Fruit fly (Drosophila melanogaster): ENCODE data around the gene ash2.

The ash2 gene

dm6 chr3R:24620569-24620968 lies 29.4 kb upstream of the ash2 start:
- TF ChIP-seq ewg (GFP tag; optimal IDR thresholded peaks at IDR 0.05) (no peak), CG14710 (tag; optimal IDR thresholded peaks at IDR 0.05) (no peak), CG17568 (GFP tag; optimal IDR thresholded peaks at IDR 0.05) (no peak), gcm (GFP tag; optimal IDR thresholded peaks at IDR 0.05) (peak; percentile 75), CG7271 (tag; optimal IDR thresholded peaks at IDR 0.05) (no peak), CG2199 (GFP tag; IDR thresholded peaks at IDR 0.05) (peak; percentile 44; the same call in 1 of the 3 replicates), CG17802 (tag; optimal IDR thresholded peaks at IDR 0.05) (no peak), sens (GFP tag) (peak; percentile 33), Sox102F (GFP tag; optimal IDR thresholded peaks at IDR 0.05) (no peak), Med (GFP tag) (peak; percentile 53), CG9876 (GFP tag; optimal IDR thresholded peaks at IDR 0.05) (no peak), MTF-1 (GFP tag; optimal IDR thresholded peaks at IDR 0.05; ENCODE audit: borderline replicate concordance) (no peak), HLH3B (GFP tag; IDR thresholded peaks at IDR 0.05) (0 out of 2 replicates have a peak, but pooled peaks have one; percentile 4), knrl (GFP tag; IDR thresholded peaks at IDR 0.05; ENCODE audit: partially characterized antibody) (0 out of 3 replicates have a peak, but pooled peaks have one; percentile 15), seq (GFP tag; IDR thresholded peaks at IDR 0.05) (0 out of 2 replicates have a peak, but pooled peaks have one; percentile 10), CG1832 (GFP tag; optimal IDR thresholded peaks at IDR 0.05) (peak; percentile 4)

dm6 chr3R:24625517-24625925 lies 24.4 kb upstream of the ash2 start, which contains the start of the genes Syx18 and atl:
Gene Syx18 (minus strand): TSS chr3R:24625562.
Gene atl (plus strand): TSS chr3R:24625671.
- TF ChIP-seq ken (GFP tag; IDR thresholded peaks at IDR 0.05) (no peak), unc-4 (GFP tag; IDR thresholded peaks at IDR 0.05; ENCODE audit: partially characterized antibody) (0 out of 2 replicates have a peak, but pooled peaks have one; percentile 46), kah (GFP tag; optimal IDR thresholded peaks at IDR 0.05) (no peak), CG15514 (GFP tag; optimal IDR thresholded peaks at IDR 0.05) (peak; percentile 55), pfk (GFP tag; optimal IDR thresholded peaks at IDR 0.05) (no peak), shn (GFP tag; optimal IDR thresholded peaks at IDR 0.05) (peak; percentile 17), CG15073 (GFP tag; optimal IDR thresholded peaks at IDR 0.05) (no peak), unpg (GFP tag; optimal IDR thresholded peaks at IDR 0.05) (peak; percentile 37), pros (GFP tag; optimal IDR thresholded peaks at IDR 0.05) (no peak), CG4282 (GFP tag; optimal IDR thresholded peaks at IDR 0.05) (no peak), stwl (tag; optimal IDR thresholded peaks at IDR 0.05) (peak; percentile 85), Doc3 (GFP tag; IDR thresholded peaks at IDR 0.05; ENCODE audit: partially characterized antibody) (no peak), CG10267 (tag; optimal IDR thresholded peaks at IDR 0.05) (peak; percentile 98), CG16815 (GFP tag; optimal IDR thresholded peaks at IDR 0.05) (no peak), CG6175 (GFP tag; IDR thresholded peaks at IDR 0.05) (no peak), Abd-B (GFP tag; optimal IDR thresholded peaks at IDR 0.05) (no peak), ems (GFP tag; optimal IDR thresholded peaks at IDR 0.05) (peak; percentile 54), tap (tag; optimal IDR thresholded peaks at IDR 0.05) (no peak), CG6254 (GFP tag; optimal IDR thresholded peaks at IDR 0.05) (no peak), CG7786 (GFP tag; optimal IDR thresholded peaks at IDR 0.05) (no peak), HLHmδ (GFP tag; optimal IDR thresholded peaks at IDR 0.05) (no peak), HmgZ (tag; optimal IDR thresholded peaks at IDR 0.05) (peak; percentile 85), onecut (GFP tag; IDR thresholded peaks at IDR 0.05) (no peak), CG1024 (GFP tag; IDR thresholded peaks at IDR 0.05) (no peak), CG6813 (GFP tag; optimal IDR thresholded peaks at IDR 0.05) (no peak), Trl (optimal IDR thresholded peaks at IDR 0.05) (no peak), Trl (GFP tag; optimal IDR thresholded peaks at IDR 0.05) (no peak), ttk (GFP tag; IDR thresholded peaks at IDR 0.05) (no peak), croc (GFP tag; conservative IDR thresholded peaks at IDR 0.05) (no peak), CG9609 (GFP tag; optimal IDR thresholded peaks at IDR 0.05) (peak; percentile 3), Opbp (GFP tag; IDR thresholded peaks at IDR 0.05; ENCODE audit: partially characterized antibody) (no peak), CG14014 (GFP tag; IDR thresholded peaks at IDR 0.05) (no peak), fd96Cb (tag; optimal IDR thresholded peaks at IDR 0.05) (no peak), HLH4C (GFP tag; IDR thresholded peaks at IDR 0.05; ENCODE audit: partially characterized antibody) (no peak)
